Worm (Caenorhabditis elegans) whole organism, late embryonic: ENCODE measurements around the gene Y49F6C.2.

ENCODE experiments used
- F13H6.1 ChIP-seq: sonication (generic microtip); optimal IDR thresholded peaks from 2 replicates; lab custom pipeline; 2016; ENCODE audit warnings: missing genetic modification characterization, missing compliant biosample characterization
- K09A11.1 ChIP-seq: sonication (generic microtip); optimal IDR thresholded peaks from 2 replicates; lab custom pipeline; 2017; ENCODE audit warnings: antibody characterized with exemption, mild to moderate bottlenecking, missing genetic modification characterization, missing compliant biosample characterization; ENCODE audit not compliant: insufficient read depth
- Y22D7AL.16 ChIP-seq: sonication (generic microtip); optimal IDR thresholded peaks from 2 replicates; lab custom pipeline; 2016; ENCODE audit warnings: missing genetic modification characterization, missing compliant biosample characterization
- ceh-6 ChIP-seq: fragments of 200-800 bp; sonication (Bioruptor generic); optimal IDR thresholded peaks from 2 replicates; lab custom pipeline; 2018; ENCODE audit warnings: mild to moderate bottlenecking, missing genetic modification characterization, missing compliant biosample characterization
- ets-4 ChIP-seq: sonication (generic microtip); optimal IDR thresholded peaks from 2 replicates; lab custom pipeline; 2016; ENCODE audit warnings: missing genetic modification characterization, missing compliant biosample characterization
- fkh-10 ChIP-seq: fragments of 150-350 bp; optimal IDR thresholded peaks from 2 replicates; lab custom pipeline; 2014; ENCODE audit warnings: missing biosample characterization, missing genetic modification reagents, missing genetic modification characterization
- madf-2 ChIP-seq: sonication (generic microtip); optimal IDR thresholded peaks from 2 replicates; lab custom pipeline; 2017; ENCODE audit warnings: missing genetic modification characterization, missing compliant biosample characterization
- nhr-11 ChIP-seq: fragments of 150-350 bp; optimal IDR thresholded peaks from 2 replicates; lab custom pipeline; 2014; ENCODE audit warnings: missing biosample characterization, missing genetic modification characterization
- odd-2 ChIP-seq: sonication (generic microtip); optimal IDR thresholded peaks from 2 replicates; lab custom pipeline; 2017; ENCODE audit warnings: antibody characterized with exemption, mild to moderate bottlenecking, missing genetic modification characterization, missing compliant biosample characterization
- sox-2 ChIP-seq: fragments of 200-800 bp; sonication (Bioruptor generic); IDR thresholded peaks from 2 replicates; pipeline ENCODE4 v1.3.6; 2022; ENCODE audit warnings: missing genetic modification reagents, missing genetic modification characterization, missing compliant biosample characterization

DNA sequence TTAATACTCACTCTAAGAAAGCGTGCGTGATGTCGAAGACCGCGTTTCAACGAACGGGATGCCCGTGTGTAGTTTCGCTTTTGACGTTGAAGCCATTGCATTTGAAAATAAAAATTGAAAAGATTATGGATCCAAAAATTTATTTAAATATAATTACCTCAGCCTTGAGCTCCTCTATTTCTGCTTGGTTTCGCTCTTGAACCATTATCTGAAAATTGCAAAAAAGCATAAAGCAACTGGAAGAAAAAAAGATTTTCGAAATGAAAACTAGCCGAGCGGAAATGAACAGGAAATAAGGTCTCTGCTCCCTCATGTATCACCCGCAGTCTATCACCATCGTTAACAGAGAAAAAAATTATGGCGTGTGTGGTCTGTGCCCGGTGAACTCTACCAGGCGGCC, 11.3 kb upstream of the Y49F6C.2 start, which contains the start of gene Y49F6C.6:
- TF ChIP-seq Y22D7AL.16 (tag; lab: Kevin White, UChicago) (no peak), sox-2 (no peak), ets-4 (tag; lab: Kevin White, UChicago) (no peak), nhr-11 (tag; lab: Kevin White, UChicago) (no peak), fkh-10 (GFP tag; lab: Kevin White, UChicago) (no peak), madf-2 (tag; lab: Kevin White, UChicago) (no peak), ceh-6 (no peak), odd-2 (no peak), F13H6.1 (tag; lab: Kevin White, UChicago) (no peak), K09A11.1 (no peak)
